Fruit fly (Drosophila melanogaster): ENCODE measurements around the gene CG18787.

DNA sequence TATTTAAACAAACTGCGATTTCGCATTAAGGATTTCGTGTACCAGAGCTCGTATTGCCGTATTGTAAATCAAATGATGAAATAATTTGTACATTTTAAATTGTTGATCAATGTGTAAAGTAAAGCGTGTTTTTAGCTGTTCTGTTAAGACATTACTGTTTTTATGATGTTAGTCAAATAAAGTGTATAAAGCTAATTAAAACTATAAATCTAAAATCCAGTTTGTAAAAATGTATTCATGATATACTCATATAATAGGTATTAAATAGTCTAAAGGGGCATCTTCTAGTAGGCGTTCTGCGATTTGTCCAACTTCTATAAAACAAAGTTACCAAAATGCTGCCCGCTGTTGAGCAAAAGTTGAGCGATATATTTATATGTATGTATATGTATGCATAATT lies 34.8 kb upstream of the CG18787 start, which contains the start of gene CG18788:
- TF ChIP-seq Dll (optimal IDR thresholded peaks at IDR 0.05) (no peak), EcR (GFP tag; optimal IDR thresholded peaks at IDR 0.05) (no peak)

Data from whole organism.